Fruit fly (Drosophila melanogaster): ENCODE data around the gene CG14050.

The CG14050 gene

dm6 chrX:2303771-2304513 lies 22.1 kb downstream of the CG14050 start (continued):
- TF ChIP-seq CG3407 (GFP tag; optimal IDR thresholded peaks at IDR 0.05) (peak; percentile 77), Hr39 (optimal IDR thresholded peaks at IDR 0.05) (no peak), NFAT (GFP tag; IDR thresholded peaks at IDR 0.05) (peak; percentile 44; the same call in 1 of the 2 replicates), usp (GFP tag; optimal IDR thresholded peaks at IDR 0.05) (no peak), croc (GFP tag; conservative IDR thresholded peaks at IDR 0.05) (peak; percentile 73), CG30431 (GFP tag; optimal IDR thresholded peaks at IDR 0.05) (peak; percentile 82), sd (tag; optimal IDR thresholded peaks at IDR 0.05) (peak; percentile 39), MTF-1 (GFP tag; optimal IDR thresholded peaks at IDR 0.05; ENCODE audit: borderline replicate concordance) (peak; percentile 44), CG3065 (GFP tag; optimal IDR thresholded peaks at IDR 0.05) (peak; percentile 58), zen (tag; optimal IDR thresholded peaks at IDR 0.05) (peak; percentile 69), CG9876 (GFP tag; optimal IDR thresholded peaks at IDR 0.05) (peak; percentile 83), chinmo (GFP tag; IDR thresholded peaks at IDR 0.05; ENCODE audit: partially characterized antibody) (peak; percentile 77; the same call in 3 of the 4 replicates), Hey (tag; optimal IDR thresholded peaks at IDR 0.05) (peak; percentile 75), slou (GFP tag; optimal IDR thresholded peaks at IDR 0.05) (peak; percentile 64), gro (GFP tag; optimal IDR thresholded peaks at IDR 0.05) (peak; percentile 94), amos (GFP tag; IDR thresholded peaks at IDR 0.05; ENCODE audit: partially characterized antibody) (no peak), Adf1 (GFP tag; IDR thresholded peaks at IDR 0.05) (peak; percentile 80), NC2α (GFP tag; optimal IDR thresholded peaks at IDR 0.05) (peak; percentile 86), CG7928 (GFP tag; optimal IDR thresholded peaks at IDR 0.05) (peak; percentile 56), CG30020 (tag; optimal IDR thresholded peaks at IDR 0.05) (peak; percentile 30), Side (GFP tag; optimal IDR thresholded peaks at IDR 0.05) (peak; percentile 89), aop (GFP tag; IDR thresholded peaks at IDR 0.05) (no peak), Lim3 (GFP tag; IDR thresholded peaks at IDR 0.05) (0 out of 2 replicates have a peak, but pooled peaks have one; percentile 22), hth (optimal IDR thresholded peaks at IDR 0.05) (no peak), dpn (GFP tag; optimal IDR thresholded peaks at IDR 0.05) (peak; percentile 88 to 91), pum (GFP tag; optimal IDR thresholded peaks at IDR 0.05) (peak; percentile 87), CG6854 (GFP tag; optimal IDR thresholded peaks at IDR 0.05) (peak; percentile 87), CG2116 (GFP tag; optimal IDR thresholded peaks at IDR 0.05) (peak; percentile 32), cad (GFP tag; optimal IDR thresholded peaks at IDR 0.05) (no peak), shn (GFP tag; optimal IDR thresholded peaks at IDR 0.05) (peak; percentile 96), CG17361 (GFP tag; IDR thresholded peaks at IDR 0.05) (peak; percentile 78), Hmr (GFP tag; optimal IDR thresholded peaks at IDR 0.05) (peak; percentile 89), CG11398 (GFP tag; optimal IDR thresholded peaks at IDR 0.05) (peak; percentile 88), Hr51 (GFP tag; optimal IDR thresholded peaks at IDR 0.05) (peak; percentile 89 to 90), CTCF (GFP tag; optimal IDR thresholded peaks at IDR 0.05) (peak; percentile 7), CG13624 (GFP tag; optimal IDR thresholded peaks at IDR 0.05) (peak; percentile 95), sc (optimal IDR thresholded peaks at IDR 0.05) (no peak), sc (GFP tag; optimal IDR thresholded peaks at IDR 0.05) (peak; percentile 77), Dip2 (GFP tag; IDR thresholded peaks at IDR 0.05) (no peak), Nf-YA (GFP tag; IDR thresholded peaks at IDR 0.05) (peak; percentile 54; the same call in 1 of the 2 replicates), CG2712 (tag; optimal IDR thresholded peaks at IDR 0.05) (peak; percentile 90), Fer3 (tag; optimal IDR thresholded peaks at IDR 0.05) (peak; percentile 83), CG34376 (GFP tag; optimal IDR thresholded peaks at IDR 0.05) (peak; percentile 87), BEAF-32 (GFP tag; optimal IDR thresholded peaks at IDR 0.05) (no peak), zfh2 (GFP tag; optimal IDR thresholded peaks at IDR 0.05) (peak; percentile 93), CG15479 (GFP tag; optimal IDR thresholded peaks at IDR 0.05) (peak; percentile 82), CG7372 (GFP tag; IDR thresholded peaks at IDR 0.05) (peak; percentile 53), chm (GFP tag; IDR thresholded peaks at IDR 0.05) (peak; percentile 82), org-1 (GFP tag; optimal IDR thresholded peaks at IDR 0.05) (peak; percentile 88), CG6175 (GFP tag; IDR thresholded peaks at IDR 0.05) (peak; percentile 24; the same call in 1 of the 3 replicates), Ets97D (GFP tag; optimal IDR thresholded peaks at IDR 0.05) (peak; percentile 62)
